Fruit fly (Drosophila melanogaster) whole organism, embryonic: Measurements from ENCODE around the gene CG15408.

Source experiments
- Bteb2 ChIP-seq: fragments of 200-800 bp; sonication (Bioruptor generic); optimal IDR thresholded peaks from 2 replicates; lab custom pipeline; 2016; ENCODE audit warnings: missing biosample characterization, missing genetic modification characterization
- CG10147 ChIP-seq: fragments of 200-800 bp; sonication (Bioruptor generic); optimal IDR thresholded peaks from 2 replicates; lab custom pipeline; 2019; ENCODE audit warnings: missing biosample characterization, mild to moderate bottlenecking, missing genetic modification characterization, moderate library complexity
- CG10209 ChIP-seq: fragments of 200-800 bp; sonication (Bioruptor generic); optimal IDR thresholded peaks from 3 replicates; lab custom pipeline; 2017; ENCODE audit warnings: missing biosample characterization, mild to moderate bottlenecking, missing genetic modification characterization, missing genetic modification reagents
- CG10274 ChIP-seq: fragments of 200-800 bp; sonication (Bioruptor generic); optimal IDR thresholded peaks from 3 replicates; lab custom pipeline; 2017; ENCODE audit warnings: missing biosample characterization, mild to moderate bottlenecking, missing genetic modification characterization
- CG10462 ChIP-seq: fragments of 200-800 bp; sonication (Bioruptor generic); optimal IDR thresholded peaks from 2 replicates; lab custom pipeline; 2016; ENCODE audit warnings: missing biosample characterization, missing genetic modification characterization
- CG10654 ChIP-seq: fragments of 200-800 bp; sonication (Bioruptor generic); optimal IDR thresholded peaks from 2 replicates; lab custom pipeline; 2016; ENCODE audit warnings: missing biosample characterization, missing genetic modification characterization
- CG10979 ChIP-seq: fragments of 200-800 bp; sonication (Bioruptor generic); optimal IDR thresholded peaks from 2 replicates; lab custom pipeline; 2018; ENCODE audit warnings: missing biosample characterization, mild to moderate bottlenecking, missing genetic modification characterization, moderate library complexity
- CG12391 ChIP-seq: fragments of 200-800 bp; sonication (Bioruptor generic); optimal IDR thresholded peaks from 3 replicates; lab custom pipeline; 2018; ENCODE audit warnings: missing biosample characterization, mild to moderate bottlenecking, missing genetic modification characterization, moderate library complexity
- CG12769 ChIP-seq: fragments of 200-800 bp; sonication (Bioruptor generic); optimal IDR thresholded peaks from 2 replicates; lab custom pipeline; 2019; ENCODE audit warnings: missing biosample characterization, mild to moderate bottlenecking, missing genetic modification characterization, moderate library complexity
- CG12942 ChIP-seq: fragments of 200-800 bp; sonication (Bioruptor generic); optimal IDR thresholded peaks from 3 replicates; lab custom pipeline; 2016; ENCODE audit warnings: missing biosample characterization, missing genetic modification characterization
- CG13287 ChIP-seq: fragments of 200-800 bp; sonication (Bioruptor generic); IDR thresholded peaks from 2 replicates; pipeline ENCODE4 v1.3.6; 2022; ENCODE audit warnings: missing biosample characterization, missing genetic modification characterization; ENCODE audit not compliant: partially characterized antibody
- CG17328 ChIP-seq: fragments of 200-800 bp; sonication (Bioruptor generic); IDR thresholded peaks from 2 replicates; pipeline ENCODE4 v1.3.6; 2022; ENCODE audit warnings: missing biosample characterization, missing genetic modification characterization
- CG17802 ChIP-seq: fragments of 200-800 bp; sonication (Bioruptor generic); optimal IDR thresholded peaks from 2 replicates; lab custom pipeline; 2018; ENCODE audit warnings: missing biosample characterization, mild to moderate bottlenecking, missing genetic modification characterization, moderate library complexity
- CG18619 ChIP-seq: fragments of 200-800 bp; sonication (Bioruptor generic); optimal IDR thresholded peaks from 3 replicates; lab custom pipeline; 2017; ENCODE audit warnings: missing biosample characterization, mild to moderate bottlenecking, missing genetic modification characterization
- CG32532 ChIP-seq: fragments of 200-800 bp; sonication (Bioruptor generic); IDR thresholded peaks from 2 replicates; pipeline ENCODE4 v1.3.6; 2022; ENCODE audit warnings: missing biosample characterization, missing genetic modification characterization
- CG42726 ChIP-seq: fragments of 200-800 bp; sonication (Bioruptor generic); IDR thresholded peaks from 2 replicates; pipeline ENCODE4 v1.3.6; 2022; ENCODE audit warnings: missing biosample characterization, missing genetic modification characterization; ENCODE audit not compliant: partially characterized antibody
- CG6791 ChIP-seq: fragments of 200-800 bp; sonication (Bioruptor generic); IDR thresholded peaks from 3 replicates; pipeline ENCODE4 v1.3.6; 2022; ENCODE audit warnings: missing biosample characterization, missing genetic modification characterization; ENCODE audit not compliant: partially characterized antibody
- CG7745 ChIP-seq: fragments of 200-800 bp; sonication (Bioruptor generic); optimal IDR thresholded peaks from 2 replicates; lab custom pipeline; 2018; ENCODE audit warnings: missing biosample characterization, mild to moderate bottlenecking, missing genetic modification characterization, moderate library complexity
- CG8281 ChIP-seq: fragments of 200-800 bp; sonication (Bioruptor generic); optimal IDR thresholded peaks from 2 replicates; lab custom pipeline; 2018; ENCODE audit warnings: missing biosample characterization, mild to moderate bottlenecking, missing genetic modification characterization, moderate library complexity
- CG8944 ChIP-seq: fragments of 200-800 bp; sonication (Bioruptor generic); optimal IDR thresholded peaks from 3 replicates; lab custom pipeline; 2016; ENCODE audit warnings: missing biosample characterization, missing genetic modification characterization
- CG9609 ChIP-seq: fragments of 200-800 bp; sonication (Bioruptor generic); optimal IDR thresholded peaks from 3 replicates; lab custom pipeline; 2016; ENCODE audit warnings: missing biosample characterization, missing genetic modification characterization
- CG9876 ChIP-seq: fragments of 200-800 bp; sonication (Bioruptor generic); optimal IDR thresholded peaks from 2 replicates; lab custom pipeline; 2016; ENCODE audit warnings: missing biosample characterization, missing genetic modification characterization
- Camta ChIP-seq: fragments of 200-800 bp; sonication (Bioruptor generic); optimal IDR thresholded peaks from 2 replicates; lab custom pipeline; 2016; ENCODE audit warnings: missing biosample characterization, missing genetic modification characterization
- Chrac-16 ChIP-seq: fragments of 200-800 bp; sonication (Bioruptor generic); optimal IDR thresholded peaks from 3 replicates; lab custom pipeline; 2016; ENCODE audit warnings: missing biosample characterization, missing genetic modification characterization
- Dad ChIP-seq: fragments of 200-800 bp; sonication (Bioruptor generic); optimal IDR thresholded peaks from 3 replicates; lab custom pipeline; 2016; ENCODE audit warnings: missing biosample characterization, missing genetic modification characterization
- E2f1 ChIP-seq: fragments of 200-800 bp; sonication (Bioruptor generic); IDR thresholded peaks from 2 replicates; pipeline ENCODE4 v1.3.6; 2022; ENCODE audit warnings: missing biosample characterization, missing genetic modification characterization
- Fer2 ChIP-seq: fragments of 200-800 bp; sonication (Bioruptor generic); optimal IDR thresholded peaks from 2 replicates; lab custom pipeline; 2018; ENCODE audit warnings: missing biosample characterization, mild to moderate bottlenecking, missing genetic modification characterization, moderate library complexity
- GATAe ChIP-seq: fragments of 200-800 bp; sonication (Bioruptor generic); conservative IDR thresholded peaks from 2 replicates; pipeline ENCODE4 v1.3.6; 2022; ENCODE audit warnings: missing biosample characterization, missing genetic modification characterization
- HHEX ChIP-seq: fragments of 200-800 bp; sonication (Bioruptor generic); optimal IDR thresholded peaks from 3 replicates; lab custom pipeline; 2017; ENCODE audit warnings: missing biosample characterization, mild to moderate bottlenecking, missing genetic modification characterization, missing genetic modification reagents
- Hr3 ChIP-seq: fragments of 200-800 bp; sonication (Bioruptor generic); optimal IDR thresholded peaks from 3 replicates; lab custom pipeline; 2016; ENCODE audit warnings: missing biosample characterization, missing genetic modification characterization
- NC2β ChIP-seq: fragments of 200-800 bp; sonication (Bioruptor generic); optimal IDR thresholded peaks from 2 replicates; lab custom pipeline; 2016; ENCODE audit warnings: missing biosample characterization, missing genetic modification characterization
- Neu2 ChIP-seq: fragments of 200-800 bp; sonication (Bioruptor generic); optimal IDR thresholded peaks from 3 replicates; lab custom pipeline; 2016; ENCODE audit warnings: missing biosample characterization, missing genetic modification characterization, borderline replicate concordance
- NfI ChIP-seq: fragments of 200-800 bp; sonication (Bioruptor generic); optimal IDR thresholded peaks from 3 replicates; lab custom pipeline; 2018; ENCODE audit warnings: missing biosample characterization, mild to moderate bottlenecking, missing genetic modification characterization, moderate library complexity
- Ptx1 ChIP-seq: fragments of 200-800 bp; sonication (Bioruptor generic); IDR thresholded peaks from 2 replicates; pipeline ENCODE4 v1.3.6; 2022; ENCODE audit warnings: missing biosample characterization, missing genetic modification characterization
- Sin3A ChIP-seq: fragments of >200 bp; optimal IDR thresholded peaks from 2 replicates; lab custom pipeline; 2018
- ab ChIP-seq: fragments of 200-800 bp; sonication (Bioruptor generic); optimal IDR thresholded peaks from 2 replicates; lab custom pipeline; 2016; ENCODE audit warnings: missing biosample characterization, missing genetic modification characterization
- bbx ChIP-seq: fragments of 200-800 bp; sonication (Bioruptor generic); IDR thresholded peaks from 2 replicates; pipeline ENCODE4 v1.3.6; 2022; ENCODE audit warnings: missing biosample characterization, missing genetic modification characterization; ENCODE audit not compliant: partially characterized antibody
- caup ChIP-seq: fragments of 200-800 bp; sonication (Bioruptor generic); optimal IDR thresholded peaks from 3 replicates; lab custom pipeline; 2017; ENCODE audit warnings: missing biosample characterization, mild to moderate bottlenecking, missing genetic modification characterization, moderate library complexity; ENCODE audit not compliant: severe bottlenecking
- chinmo ChIP-seq: fragments of 200-800 bp; sonication (Bioruptor generic); IDR thresholded peaks from 4 replicates; pipeline ENCODE4 v1.3.6; 2022; ENCODE audit warnings: missing biosample characterization, missing genetic modification characterization; ENCODE audit not compliant: partially characterized antibody
- cwo ChIP-seq: fragments of 200-800 bp; sonication (Bioruptor generic); optimal IDR thresholded peaks from 3 replicates; lab custom pipeline; 2017; ENCODE audit warnings: missing biosample characterization, missing genetic modification characterization, mild to moderate bottlenecking, moderate library complexity, missing genetic modification reagents
- dysf ChIP-seq: fragments of 200-800 bp; sonication (Bioruptor generic); IDR thresholded peaks from 3 replicates; pipeline ENCODE4 v1.3.6; 2022; ENCODE audit warnings: missing biosample characterization, missing genetic modification characterization
- emc ChIP-seq: fragments of 200-800 bp; sonication (Bioruptor generic); optimal IDR thresholded peaks from 2 replicates; lab custom pipeline; 2016; ENCODE audit warnings: missing biosample characterization, missing genetic modification characterization
- gcm2 ChIP-seq: fragments of 200-800 bp; sonication (Bioruptor generic); optimal IDR thresholded peaks from 2 replicates; lab custom pipeline; 2016; ENCODE audit warnings: missing biosample characterization, missing genetic modification characterization
- kni ChIP-seq: fragments of 200-800 bp; sonication (Bioruptor generic); optimal IDR thresholded peaks from 3 replicates; lab custom pipeline; 2017; ENCODE audit warnings: mild to moderate bottlenecking, missing biosample characterization, missing genetic modification reagents, missing genetic modification characterization
- mirr ChIP-seq: fragments of 200-800 bp; sonication (Bioruptor generic); optimal IDR thresholded peaks from 3 replicates; lab custom pipeline; 2018; ENCODE audit warnings: missing biosample characterization, mild to moderate bottlenecking, missing genetic modification characterization
- pfk ChIP-seq: fragments of 200-800 bp; sonication (Bioruptor generic); optimal IDR thresholded peaks from 2 replicates; lab custom pipeline; 2018; ENCODE audit warnings: missing biosample characterization, mild to moderate bottlenecking, missing genetic modification characterization, moderate library complexity
- run ChIP-seq: fragments of 200-800 bp; sonication (Bioruptor generic); optimal IDR thresholded peaks from 3 replicates; lab custom pipeline; 2018; ENCODE audit warnings: missing biosample characterization, mild to moderate bottlenecking, missing genetic modification characterization
- sisA ChIP-seq: fragments of 200-800 bp; sonication (Bioruptor generic); IDR thresholded peaks from 2 replicates; pipeline ENCODE4 v1.3.6; 2022; ENCODE audit warnings: missing biosample characterization, missing genetic modification characterization
- vfl ChIP-seq: fragments of 200-800 bp; sonication (Bioruptor generic); optimal IDR thresholded peaks from 2 replicates; lab custom pipeline; 2016; ENCODE audit warnings: missing biosample characterization, missing genetic modification characterization

The CG15408 gene

dm6 chr2L:3354642-3355380, 22.2 kb downstream of the CG15408 start, which contains the start of gene E23 (continued):
- TF ChIP-seq emc (GFP tag; lab: Kevin White, UChicago): peak; percentile 91
- peak; percentile 99 for TF ChIP-seq CG10209
- peak; percentile 97 for TF ChIP-seq E2f1
- peak; percentile 96 for TF ChIP-seq Dad (GFP tag; lab: Kevin White, UChicago)
- peak; percentile 96 for TF ChIP-seq Camta (GFP tag; lab: Kevin White, UChicago)
- peak; percentile 99 for TF ChIP-seq NfI (GFP tag; lab: Kevin White, UChicago)
- TF ChIP-seq CG9609: peak; percentile 95
- TF ChIP-seq pfk (GFP tag; lab: Kevin White, UChicago): peak; percentile 40
- peak; percentile 98 for TF ChIP-seq Chrac-16 (GFP tag; lab: Kevin White, UChicago)
- TF ChIP-seq CG42726 (GFP tag; lab: Robert Waterston, UW): peak; percentile 58
- TF ChIP-seq caup (GFP tag; lab: Kevin White, UChicago): peak; percentile 98
- peak; percentile 96 for TF ChIP-seq kni (GFP tag; lab: Kevin White, UChicago)
- TF ChIP-seq CG8944 (GFP tag; lab: Kevin White, UChicago): peak; percentile 93
- TF ChIP-seq Neu2 (GFP tag; lab: Kevin White, UChicago): peak; percentile 22
- no peak for TF ChIP-seq CG6791 (GFP tag; lab: Robert Waterston, UW)
- peak; percentile 99 for TF ChIP-seq dysf (GFP tag; lab: Robert Waterston, UW)
- TF ChIP-seq CG9876 (GFP tag; lab: Kevin White, UChicago): peak; percentile 91
- TF ChIP-seq cwo: peak; percentile 100
- peak; percentile 99 for TF ChIP-seq Hr3 (GFP tag; lab: Kevin White, UChicago)
- TF ChIP-seq CG13287: peak; percentile 70
- TF ChIP-seq CG10274: peak; percentile 89
- TF ChIP-seq CG17802 (tag; lab: Kevin White, UChicago): peak; percentile 90
- TF ChIP-seq CG17328 (GFP tag; lab: Robert Waterston, UW): peak; percentile 97
- peak; percentile 98 for TF ChIP-seq CG10654

dm6 chr2L:3355791-3356190, 23.2 kb downstream of the CG15408 start:
- no peak for TF ChIP-seq Sin3A (lab: Kevin White, UChicago)
- TF ChIP-seq CG12942 (GFP tag; lab: Kevin White, UChicago): no peak
- TF ChIP-seq CG10462 (GFP tag; lab: Kevin White, UChicago): no peak
- TF ChIP-seq chinmo (GFP tag; lab: Robert Waterston, UW): 0 out of 4 replicates have a peak, but pooled peaks have one; percentile 49
- TF ChIP-seq Bteb2 (GFP tag; lab: Kevin White, UChicago): no peak
- no peak for TF ChIP-seq CG12391 (tag; lab: Kevin White, UChicago)
- no peak for TF ChIP-seq CG10147
- no peak for TF ChIP-seq vfl (GFP tag; lab: Kevin White, UChicago)
- no peak for TF ChIP-seq Fer2
- TF ChIP-seq bbx (GFP tag; lab: Robert Waterston, UW): no peak
- TF ChIP-seq GATAe (GFP tag; lab: Robert Waterston, UW): peak; percentile 54; the same call in 1 of the 2 replicates
- no peak for TF ChIP-seq gcm2 (GFP tag; lab: Kevin White, UChicago)
- peak; percentile 11 for TF ChIP-seq mirr (GFP tag; lab: Kevin White, UChicago)
- peak; percentile 29 for TF ChIP-seq CG12769 (tag; lab: Kevin White, UChicago)
- no peak for TF ChIP-seq run (tag; lab: Kevin White, UChicago)
- TF ChIP-seq CG10979 (tag; lab: Kevin White, UChicago): no peak
- TF ChIP-seq CG18619 (GFP tag; lab: Kevin White, UChicago): no peak
- TF ChIP-seq HHEX: no peak
- TF ChIP-seq CG7745 (tag; lab: Kevin White, UChicago): no peak
- TF ChIP-seq NC2β (GFP tag; lab: Kevin White, UChicago): no peak
- TF ChIP-seq CG10274: no peak
- no peak for TF ChIP-seq ab
- no peak for TF ChIP-seq sisA (GFP tag; lab: Robert Waterston, UW)
- TF ChIP-seq CG32532 (GFP tag; lab: Robert Waterston, UW): peak; percentile 38; the same call in 1 of the 2 replicates
- TF ChIP-seq Ptx1: 0 out of 2 replicates have a peak, but pooled peaks have one; percentile 5
- no peak for TF ChIP-seq CG8281 (tag; lab: Kevin White, UChicago)
